Fruit fly (Drosophila melanogaster) whole organism, embryonic: ENCODE results near the gene CG10793.

Source experiments
- Aef1 ChIP-seq: fragments of 200-800 bp; sonication (Bioruptor generic); IDR thresholded peaks from 3 replicates; pipeline ENCODE4 v1.3.6; 2022; ENCODE audit warnings: missing biosample characterization, missing genetic modification characterization
- Atf-2 ChIP-seq: fragments of 200-800 bp; sonication (Bioruptor generic); optimal IDR thresholded peaks from 2 replicates; lab custom pipeline; 2016; ENCODE audit warnings: missing biosample characterization, missing genetic modification characterization
- Bteb2 ChIP-seq: fragments of 200-800 bp; sonication (Bioruptor generic); optimal IDR thresholded peaks from 2 replicates; lab custom pipeline; 2016; ENCODE audit warnings: missing biosample characterization, missing genetic modification characterization
- CG11456 ChIP-seq: fragments of 200-800 bp; sonication (Bioruptor generic); IDR thresholded peaks from 3 replicates; pipeline ENCODE4 v1.3.6; 2022; ENCODE audit warnings: missing biosample characterization, missing genetic modification characterization
- CG13424 ChIP-seq: fragments of 200-800 bp; sonication (Bioruptor generic); optimal IDR thresholded peaks from 2 replicates; lab custom pipeline; 2019; ENCODE audit warnings: missing biosample characterization, mild to moderate bottlenecking, missing genetic modification characterization, moderate library complexity
- CG13775 ChIP-seq: fragments of 200-800 bp; sonication (Bioruptor generic); optimal IDR thresholded peaks from 3 replicates; lab custom pipeline; 2017; ENCODE audit warnings: missing biosample characterization, mild to moderate bottlenecking, missing genetic modification characterization
- CG14710 ChIP-seq: fragments of 200-800 bp; sonication (Bioruptor generic); optimal IDR thresholded peaks from 3 replicates; lab custom pipeline; 2019; ENCODE audit warnings: missing biosample characterization, mild to moderate bottlenecking, missing genetic modification characterization, moderate library complexity
- CG1603 ChIP-seq: fragments of 200-800 bp; sonication (Bioruptor generic); optimal IDR thresholded peaks from 2 replicates; lab custom pipeline; 2019; ENCODE audit warnings: missing biosample characterization, mild to moderate bottlenecking, missing genetic modification characterization, moderate library complexity
- CG18011 ChIP-seq: fragments of 200-800 bp; sonication (Bioruptor generic); optimal IDR thresholded peaks from 2 replicates; lab custom pipeline; 2017; ENCODE audit warnings: missing biosample characterization, missing genetic modification characterization, mild to moderate bottlenecking, moderate library complexity, missing genotype
- CG18619 ChIP-seq: fragments of 200-800 bp; sonication (Bioruptor generic); optimal IDR thresholded peaks from 3 replicates; lab custom pipeline; 2017; ENCODE audit warnings: missing biosample characterization, mild to moderate bottlenecking, missing genetic modification characterization
- CG2120 ChIP-seq: fragments of 200-800 bp; sonication (Bioruptor generic); optimal IDR thresholded peaks from 3 replicates; lab custom pipeline; 2016; ENCODE audit warnings: missing biosample characterization, missing genetic modification characterization
- CG2678 ChIP-seq: fragments of 200-800 bp; sonication (Bioruptor generic); optimal IDR thresholded peaks from 3 replicates; lab custom pipeline; 2019; ENCODE audit warnings: missing biosample characterization, mild to moderate bottlenecking, missing genetic modification characterization, moderate library complexity
- CG2875 ChIP-seq: fragments of 200-800 bp; sonication (Bioruptor generic); optimal IDR thresholded peaks from 2 replicates; lab custom pipeline; 2017; ENCODE audit warnings: missing biosample characterization, mild to moderate bottlenecking, missing genetic modification characterization, missing genetic modification reagents
- CG42726 ChIP-seq: fragments of 200-800 bp; sonication (Bioruptor generic); IDR thresholded peaks from 2 replicates; pipeline ENCODE4 v1.3.6; 2022; ENCODE audit warnings: missing biosample characterization, missing genetic modification characterization; ENCODE audit not compliant: partially characterized antibody
- CG8388 ChIP-seq: fragments of 200-800 bp; sonication (Bioruptor generic); optimal IDR thresholded peaks from 2 replicates; lab custom pipeline; 2019; ENCODE audit warnings: missing biosample characterization, mild to moderate bottlenecking, missing genetic modification characterization, moderate library complexity
- CG8944 ChIP-seq: fragments of 200-800 bp; sonication (Bioruptor generic); optimal IDR thresholded peaks from 3 replicates; lab custom pipeline; 2016; ENCODE audit warnings: missing biosample characterization, missing genetic modification characterization
- CG9609 ChIP-seq: fragments of 200-800 bp; sonication (Bioruptor generic); optimal IDR thresholded peaks from 3 replicates; lab custom pipeline; 2016; ENCODE audit warnings: missing biosample characterization, missing genetic modification characterization
- CoRest ChIP-seq: fragments of 200-800 bp; sonication (Bioruptor generic); optimal IDR thresholded peaks from 3 replicates; lab custom pipeline; 2018; ENCODE audit warnings: missing biosample characterization, mild to moderate bottlenecking, missing genetic modification characterization, moderate library complexity
- D19A ChIP-seq: fragments of 200-800 bp; optimal IDR thresholded peaks from 3 replicates; lab custom pipeline; 2019; ENCODE audit warnings: missing biosample characterization, mild to moderate bottlenecking, missing genetic modification characterization, moderate library complexity
- Drgx ChIP-seq: fragments of 200-800 bp; sonication (Bioruptor generic); IDR thresholded peaks from 2 replicates; pipeline ENCODE4 v1.3.6; 2022; ENCODE audit warnings: missing biosample characterization, missing genetic modification characterization
- HHEX ChIP-seq: fragments of 200-800 bp; sonication (Bioruptor generic); optimal IDR thresholded peaks from 3 replicates; lab custom pipeline; 2017; ENCODE audit warnings: missing biosample characterization, mild to moderate bottlenecking, missing genetic modification characterization, missing genetic modification reagents
- Hmx ChIP-seq: fragments of 200-800 bp; sonication (Bioruptor generic); optimal IDR thresholded peaks from 2 replicates; lab custom pipeline; 2016; ENCODE audit warnings: missing biosample characterization, missing genetic modification characterization
- Hr3 ChIP-seq: fragments of 200-800 bp; sonication (Bioruptor generic); optimal IDR thresholded peaks from 3 replicates; lab custom pipeline; 2016; ENCODE audit warnings: missing biosample characterization, missing genetic modification characterization
- Med ChIP-seq: fragments of 200-800 bp; sonication (Bioruptor generic); peaks from one replicate; lab custom pipeline; 2016; ENCODE audit warnings: missing biosample characterization, missing genetic modification characterization, mild to moderate bottlenecking, inconsistent platforms, moderate library complexity
- Meics ChIP-seq: fragments of 200-800 bp; sonication (Bioruptor generic); optimal IDR thresholded peaks from 2 replicates; lab custom pipeline; 2017; ENCODE audit warnings: missing biosample characterization, mild to moderate bottlenecking, missing genetic modification characterization
- NfI ChIP-seq: fragments of 200-800 bp; sonication (Bioruptor generic); optimal IDR thresholded peaks from 3 replicates; lab custom pipeline; 2018; ENCODE audit warnings: missing biosample characterization, mild to moderate bottlenecking, missing genetic modification characterization, moderate library complexity
- Ptx1 ChIP-seq: fragments of 200-800 bp; sonication (Bioruptor generic); IDR thresholded peaks from 2 replicates; pipeline ENCODE4 v1.3.6; 2022; ENCODE audit warnings: missing biosample characterization, missing genetic modification characterization
- Rx ChIP-seq: fragments of 200-800 bp; sonication (Bioruptor generic); IDR thresholded peaks from 2 replicates; pipeline ENCODE4 v1.3.6; 2022; ENCODE audit warnings: missing biosample characterization, missing genetic modification characterization
- Sox100B ChIP-seq: fragments of 200-800 bp; sonication (Bioruptor generic); optimal IDR thresholded peaks from 3 replicates; lab custom pipeline; 2018; ENCODE audit warnings: missing biosample characterization, mild to moderate bottlenecking, missing genetic modification characterization
- Trl ChIP-seq, 3 experiments: fragments of >200 bp in 2 of 3; fragments of 200-800 bp in 1 of 3; sonication (Bioruptor generic) in 1 of 3; optimal IDR thresholded peaks; 2 replicates in 1 of 3; 3 replicates in 2 of 3; lab custom pipeline; 2016 to 2017; ENCODE audit warnings: missing biosample characterization in 1 of 3, missing genetic modification characterization in 1 of 3
- Xbp1 ChIP-seq: fragments of 200-800 bp; sonication (Bioruptor generic); optimal IDR thresholded peaks from 3 replicates; lab custom pipeline; 2016; ENCODE audit warnings: missing biosample characterization, mild to moderate bottlenecking, missing genetic modification characterization
- az2 ChIP-seq: fragments of 200-800 bp; sonication (Bioruptor generic); optimal IDR thresholded peaks from 3 replicates; lab custom pipeline; 2016; ENCODE audit warnings: missing biosample characterization, missing genetic modification characterization
- bcd ChIP-seq: fragments of 200-800 bp; sonication (Bioruptor generic); optimal IDR thresholded peaks from 2 replicates; lab custom pipeline; 2017; ENCODE audit warnings: missing biosample characterization, mild to moderate bottlenecking, missing genetic modification characterization
- da ChIP-seq: fragments of 200-800 bp; sonication (Bioruptor generic); optimal IDR thresholded peaks from 2 replicates; lab custom pipeline; 2016; ENCODE audit warnings: missing biosample characterization, missing genetic modification characterization
- dan ChIP-seq: fragments of 200-800 bp; sonication (Bioruptor generic); IDR thresholded peaks from 2 replicates; pipeline ENCODE4 v1.3.6; 2022; ENCODE audit warnings: missing biosample characterization, missing genetic modification characterization
- dm ChIP-seq: fragments of 200-800 bp; sonication (Bioruptor generic); optimal IDR thresholded peaks from 3 replicates; lab custom pipeline; 2016; ENCODE audit warnings: missing biosample characterization, missing genetic modification characterization
- grau ChIP-seq: fragments of 200-800 bp; optimal IDR thresholded peaks from 3 replicates; lab custom pipeline; 2019; ENCODE audit warnings: missing biosample characterization, mild to moderate bottlenecking, missing genetic modification characterization, moderate library complexity
- gsb-n ChIP-seq: fragments of 200-800 bp; sonication (Bioruptor generic); optimal IDR thresholded peaks from 3 replicates; lab custom pipeline; 2018; ENCODE audit warnings: missing biosample characterization, mild to moderate bottlenecking, missing genetic modification characterization
- knrl ChIP-seq: fragments of 200-800 bp; sonication (Bioruptor generic); IDR thresholded peaks from 3 replicates; pipeline ENCODE4 v1.3.6; 2022; ENCODE audit warnings: missing biosample characterization, missing genetic modification characterization; ENCODE audit not compliant: partially characterized antibody
- lab ChIP-seq: fragments of 200-800 bp; sonication (Bioruptor generic); optimal IDR thresholded peaks from 3 replicates; lab custom pipeline; 2017; ENCODE audit warnings: missing biosample characterization, missing genetic modification characterization, mild to moderate bottlenecking, moderate library complexity, missing genetic modification reagents
- otp ChIP-seq: fragments of 200-800 bp; sonication (Bioruptor generic); IDR thresholded peaks from 3 replicates; pipeline ENCODE4, ENCODE4 v1.3.6; 2022; ENCODE audit warnings: missing biosample characterization, missing genetic modification characterization
- run ChIP-seq: fragments of 200-800 bp; sonication (Bioruptor generic); optimal IDR thresholded peaks from 3 replicates; lab custom pipeline; 2018; ENCODE audit warnings: missing biosample characterization, mild to moderate bottlenecking, missing genetic modification characterization
- seq ChIP-seq: fragments of 200-800 bp; sonication (Bioruptor generic); IDR thresholded peaks from 2 replicates; pipeline ENCODE4 v1.3.6; 2022; ENCODE audit warnings: missing biosample characterization, missing genetic modification characterization
- slbo ChIP-seq: fragments of 200-800 bp; sonication (Bioruptor generic); IDR thresholded peaks from 2 replicates; pipeline ENCODE4 v1.3.6; 2022; ENCODE audit warnings: missing biosample characterization, missing genetic modification characterization
- tio ChIP-seq: fragments of 200-800 bp; sonication (Bioruptor generic); optimal IDR thresholded peaks from 2 replicates; lab custom pipeline; 2017; ENCODE audit warnings: missing biosample characterization, missing genetic modification characterization, inconsistent platforms
- tna ChIP-seq: fragments of 200-800 bp; sonication (Bioruptor generic); IDR thresholded peaks from 2 replicates; pipeline ENCODE4 v1.3.6; 2022; ENCODE audit warnings: missing biosample characterization, missing genetic modification characterization; ENCODE audit not compliant: partially characterized antibody
- ttk ChIP-seq: fragments of 200-800 bp; sonication (Bioruptor generic); IDR thresholded peaks from 2 replicates; pipeline ENCODE4 v2.1.2; 2022; ENCODE audit warnings: missing biosample characterization, missing genetic modification characterization
- z ChIP-seq: fragments of 200-800 bp; sonication (Bioruptor generic); IDR thresholded peaks from 3 replicates; pipeline ENCODE4 v1.3.6; 2022; ENCODE audit warnings: missing biosample characterization, missing genetic modification characterization

Gene CG10793

DNA sequence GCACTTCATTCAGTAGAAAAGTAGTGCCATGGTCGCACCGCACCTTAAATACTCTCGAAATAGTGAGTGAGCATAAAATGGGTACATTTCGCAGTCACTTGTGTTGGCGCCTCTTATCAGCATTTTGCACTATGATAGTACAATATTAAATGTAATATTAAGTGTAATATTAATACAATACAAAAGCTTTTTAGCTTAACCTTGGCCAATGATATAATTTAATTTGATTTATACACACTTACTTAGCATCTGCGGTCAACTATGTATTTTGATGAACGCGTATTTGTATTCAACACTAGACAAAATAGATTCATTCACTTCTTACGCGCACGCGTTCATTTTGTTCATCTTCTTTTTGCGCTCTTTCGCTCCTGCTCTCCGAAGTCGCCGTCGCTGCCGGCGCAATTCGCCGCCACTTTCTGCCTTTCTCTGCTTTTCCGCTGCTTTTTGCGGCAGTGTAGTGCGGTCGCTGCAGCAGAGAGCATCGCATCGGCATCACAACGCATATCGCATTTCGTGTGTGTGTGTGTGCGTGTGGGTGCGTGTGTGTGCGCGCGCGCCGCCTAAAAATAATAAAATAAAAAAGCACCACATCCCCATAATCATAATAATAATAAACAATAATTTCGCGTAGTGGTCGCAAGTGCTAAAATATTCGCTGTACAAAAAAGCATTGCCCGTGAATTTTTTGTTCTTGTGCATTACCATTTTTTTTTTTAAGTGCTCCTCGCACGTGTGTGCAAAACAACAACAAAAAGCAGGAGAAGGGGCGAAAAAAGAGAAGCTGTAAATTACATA lies 27.1 kb downstream of the CG10793 start (continued):
- peak; percentile 18; the same call in 1 of the 3 replicates for TF ChIP-seq knrl (GFP tag; lab: Robert Waterston, UW)
- peak; percentile 98 for TF ChIP-seq D19A (tag; lab: Kevin White, UChicago)
- TF ChIP-seq CoRest (tag; lab: Kevin White, UChicago), result peak; percentile 53
- peak; percentile 39; the same call in 1 of the 2 replicates for TF ChIP-seq seq
- TF ChIP-seq Ptx1 (GFP tag; lab: Robert Waterston, UW), result peak; percentile 44
- TF ChIP-seq CG2875, result peak; percentile 9
- TF ChIP-seq CG18619 (GFP tag; lab: Kevin White, UChicago), result peak; percentile 29
- TF ChIP-seq bcd, result peak; percentile 47
- peak; percentile 8 for TF ChIP-seq tio (GFP tag; lab: Kevin White, UChicago)
- TF ChIP-seq otp (GFP tag; lab: Robert Waterston, UW), result peak; percentile 49; the same call in 1 of the 3 replicates
- TF ChIP-seq Rx (GFP tag; lab: Robert Waterston, UW), result 0 out of 2 replicates have a peak, but pooled peaks have one; percentile 14
- TF ChIP-seq CG1603 (tag; lab: Kevin White, UChicago), result peak; percentile 26
- peak; percentile 45 for TF ChIP-seq Xbp1
- no peak for TF ChIP-seq Hmx (GFP tag; lab: Kevin White, UChicago)
- TF ChIP-seq z, result 0 out of 3 replicates have a peak, but pooled peaks have one; percentile 54
- peak; percentile 28 for TF ChIP-seq NfI
- peak; percentile 38 for TF ChIP-seq HHEX (GFP tag; lab: Kevin White, UChicago)
- no peak for TF ChIP-seq gsb-n
- peak; percentile 41 for TF ChIP-seq lab (GFP tag; lab: Kevin White, UChicago)
- TF ChIP-seq CG2678, result peak; percentile 67
- peak; percentile 46 to 65 for TF ChIP-seq Trl (optimal IDR thresholded peaks at IDR 0.05; lab: Kevin White, UChicago)
- no peak for TF ChIP-seq Trl (GFP tag; optimal IDR thresholded peaks at IDR 0.05; lab: Kevin White, UChicago)
- peak; percentile 59 for TF ChIP-seq CG13424 (tag; lab: Kevin White, UChicago)
- no peak for TF ChIP-seq Atf-2 (GFP tag; lab: Kevin White, UChicago)
- TF ChIP-seq Drgx, result peak; percentile 46
- peak; percentile 14 for TF ChIP-seq dm
- peak; percentile 7 for TF ChIP-seq CG9609 (GFP tag; lab: Kevin White, UChicago)
- no peak for TF ChIP-seq da (GFP tag; lab: Kevin White, UChicago)
- TF ChIP-seq CG2120 (GFP tag; lab: Kevin White, UChicago), result peak; percentile 33
- no peak for TF ChIP-seq Bteb2 (GFP tag; lab: Kevin White, UChicago)
- peak; percentile 7 for TF ChIP-seq CG13775 (GFP tag; lab: Kevin White, UChicago)
- TF ChIP-seq Sox100B, result peak; percentile 63
- TF ChIP-seq CG14710 (tag; lab: Kevin White, UChicago), result peak; percentile 24
- no peak for TF ChIP-seq CG8388 (GFP tag; lab: Kevin White, UChicago)
- peak; percentile 55 for TF ChIP-seq grau (tag; lab: Kevin White, UChicago)
- no peak for TF ChIP-seq dan (GFP tag; lab: Robert Waterston, UW)
- TF ChIP-seq CG11456 (GFP tag; lab: Robert Waterston, UW), result peak; percentile 36; the same call in 1 of the 3 replicates
- TF ChIP-seq slbo (GFP tag; lab: Robert Waterston, UW), result peak; percentile 53
- TF ChIP-seq Hr3, result peak; percentile 41
- TF ChIP-seq ttk (GFP tag; lab: Robert Waterston, UW), result 0 out of 2 replicates have a peak, but pooled peaks have one; percentile 28
- TF ChIP-seq CG42726, result 0 out of 2 replicates have a peak, but pooled peaks have one; percentile 8
- peak; percentile 85 for TF ChIP-seq Med (GFP tag; lab: Kevin White, UChicago)
- no peak for TF ChIP-seq tna
- no peak for TF ChIP-seq CG18011
- peak; percentile 31 for TF ChIP-seq az2 (GFP tag; lab: Kevin White, UChicago)
- peak; percentile 53; the same call in 2 of the 3 replicates for TF ChIP-seq Aef1 (GFP tag; lab: Robert Waterston, UW)
- peak; percentile 3 for TF ChIP-seq run (tag; lab: Kevin White, UChicago)
- TF ChIP-seq Meics (GFP tag; lab: Kevin White, UChicago), result peak; percentile 51
- TF ChIP-seq CG8944 (GFP tag; lab: Kevin White, UChicago), result peak; percentile 5
